Worm (Caenorhabditis elegans): ENCODE measurements around the gene F46B3.7.

- TF ChIP-seq nhr-76 (tag; optimal IDR thresholded peaks at IDR 0.05) (no peak), nhr-23 (tag; optimal IDR thresholded peaks at IDR 0.05) (no peak)
Measured at ce11 chrV:20663736-20664135, 45.2 kb upstream of the F46B3.7 start.
